Fruit fly (Drosophila melanogaster): ENCODE results near the gene Gss2.

Gene Gss2

DNA sequence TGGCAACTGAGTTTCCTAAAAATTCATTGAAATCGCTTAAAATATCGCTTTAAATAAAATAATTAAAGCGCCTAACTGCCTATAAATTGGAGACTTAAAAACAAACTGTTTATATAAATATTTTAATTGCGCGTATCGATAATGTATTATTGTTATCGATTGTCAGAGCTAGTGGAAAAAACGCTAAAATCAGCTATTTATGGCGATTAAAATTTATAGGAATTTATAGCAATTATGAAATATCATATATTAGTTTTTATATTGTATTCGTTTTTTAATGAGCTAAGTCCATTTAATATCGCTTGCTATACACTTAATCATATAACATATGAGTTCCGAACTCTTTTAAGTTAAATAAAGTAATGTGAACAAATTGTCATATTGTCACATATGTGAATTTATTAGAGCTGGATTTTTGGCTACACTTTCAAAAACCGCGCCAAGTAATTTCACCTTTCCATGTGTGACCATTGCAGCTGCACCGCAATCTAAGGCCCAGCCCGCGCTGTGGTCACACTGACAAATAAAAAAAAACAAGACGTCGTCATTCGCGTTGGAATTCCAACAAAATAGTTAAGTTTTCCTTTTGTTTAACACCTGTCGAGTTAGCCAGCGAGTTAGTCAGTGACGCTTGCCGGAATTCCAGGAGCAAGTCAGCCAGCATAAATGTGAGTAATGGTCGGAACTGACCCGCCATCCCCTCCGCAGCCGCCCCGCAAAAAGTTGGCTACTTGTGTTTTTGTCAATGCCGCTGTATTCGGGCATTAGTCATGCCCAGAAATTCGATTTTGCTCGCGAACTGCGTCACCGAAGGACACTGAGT, 7.9 kb downstream of the Gss2 start, which contains the start of the genes CG7772 and Vps4:
Gene CG7772, minus strand, starts transcription at position 78 of the 823 bp plus-strand sequence.
Gene Vps4, plus strand, starts transcription at position 509 of the 823 bp plus-strand sequence.
- TF ChIP-seq CG8478 (optimal IDR thresholded peaks at IDR 0.05) (no peak), CTCF (optimal IDR thresholded peaks at IDR 0.05) (no peak)

DNA sequence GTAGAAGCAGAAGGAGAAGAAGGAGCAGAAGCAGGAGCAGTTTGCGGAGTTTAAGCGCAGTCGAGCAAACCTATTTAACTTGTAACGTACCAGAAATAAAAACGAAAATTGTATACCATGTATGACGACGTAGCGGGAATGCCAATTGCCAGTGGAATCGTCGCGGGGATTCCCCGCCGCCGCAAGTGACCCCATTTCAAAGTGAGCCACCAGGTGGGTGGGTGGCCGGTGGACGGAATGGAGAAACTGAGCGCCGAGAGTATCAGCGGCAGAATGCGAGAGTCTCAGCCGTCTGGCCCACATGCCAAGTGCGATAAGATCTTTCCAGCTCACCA, 11.1 kb downstream of the Gss2 start:
- TF ChIP-seq CG8478 (optimal IDR thresholded peaks at IDR 0.05) (no peak), CTCF (optimal IDR thresholded peaks at IDR 0.05) (no peak)

dm6 chrX:17910941-17911703, 11.6 kb downstream of the Gss2 start, which contains the start of gene CG6847:
TSS of gene CG6847 (plus strand) at chrX:17911462.
- TF ChIP-seq CTCF (optimal IDR thresholded peaks at IDR 0.05) = no peak
- no peak for TF ChIP-seq CG8478 (optimal IDR thresholded peaks at IDR 0.05)

- TF ChIP-seq CG8478 (optimal IDR thresholded peaks at IDR 0.05) (no peak), CTCF (optimal IDR thresholded peaks at IDR 0.05) (peak; percentile 43 to 58)
These were observed 13.0 kb downstream of the Gss2 start for dm6 chrX:17912514-17912913.

DNA sequence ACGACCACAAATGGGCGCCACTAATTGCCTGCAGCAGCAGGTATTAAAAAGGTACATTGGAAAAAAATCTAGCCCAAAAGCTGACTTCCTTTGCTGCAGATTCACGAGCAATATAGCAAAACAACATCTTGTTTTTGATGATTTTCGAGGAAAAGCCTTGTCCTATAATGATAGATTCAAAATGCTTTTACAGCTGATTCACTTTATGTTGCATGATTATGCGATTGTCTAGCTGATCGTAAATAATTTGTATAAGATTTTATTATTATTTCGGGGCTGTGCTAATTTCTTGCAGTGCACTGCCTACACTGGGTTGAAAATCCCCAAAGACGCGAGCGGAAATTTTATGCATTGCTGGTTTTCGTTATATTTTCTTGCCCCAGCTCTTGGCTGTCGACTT, 15.0 kb downstream of the Gss2 start:
- TF ChIP-seq CTCF (optimal IDR thresholded peaks at IDR 0.05) (no peak), CG8478 (optimal IDR thresholded peaks at IDR 0.05) (no peak)

dm6 chrX:17915929-17916328, 16.4 kb downstream of the Gss2 start:
- no peak for TF ChIP-seq CG8478 (optimal IDR thresholded peaks at IDR 0.05)
- TF ChIP-seq CTCF (optimal IDR thresholded peaks at IDR 0.05) = no peak

DNA sequence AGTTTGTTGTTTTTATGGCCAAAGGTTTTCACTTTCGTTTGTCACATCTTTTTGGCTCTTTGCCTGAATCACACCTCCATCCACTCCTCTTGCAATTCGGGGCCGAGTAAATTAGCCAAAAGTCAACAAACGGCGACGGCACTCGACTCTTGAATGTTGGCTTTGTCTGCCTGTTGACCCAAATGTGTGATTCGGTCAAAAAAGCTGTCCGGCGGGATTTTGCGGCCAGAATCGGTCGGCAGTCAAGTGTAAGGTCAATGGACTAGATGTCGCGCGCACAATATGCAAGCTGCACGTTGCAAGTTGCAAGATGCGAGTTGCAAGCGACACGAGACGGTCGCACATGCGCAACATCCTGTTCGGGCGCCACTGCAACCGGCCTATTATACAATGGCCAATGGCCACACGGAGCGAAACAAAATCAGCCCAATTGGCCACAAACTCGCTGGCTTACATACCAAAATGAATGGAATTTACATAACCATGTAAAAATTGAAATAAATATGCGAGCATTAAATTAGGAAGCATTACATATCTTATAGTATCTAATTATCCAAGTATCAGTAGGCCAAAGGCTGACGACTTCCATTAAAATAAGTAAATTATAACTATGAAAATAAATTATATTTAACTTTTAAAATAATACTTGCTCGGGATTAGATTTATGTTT, 18.2 kb downstream of the Gss2 start:
- TF ChIP-seq CG8478 (optimal IDR thresholded peaks at IDR 0.05) (no peak), CTCF (optimal IDR thresholded peaks at IDR 0.05) (no peak)

dm6 chrX:17924034-17924433, 24.5 kb downstream of the Gss2 start:
- no peak for TF ChIP-seq CG8478 (optimal IDR thresholded peaks at IDR 0.05)
- TF ChIP-seq CTCF (optimal IDR thresholded peaks at IDR 0.05) = no peak

- TF ChIP-seq CG8478 (optimal IDR thresholded peaks at IDR 0.05) (no peak), CTCF (optimal IDR thresholded peaks at IDR 0.05) (no peak)
These were observed 41.2 kb downstream of the Gss2 start for dm6 chrX:17940677-17941076.

Measured in S2 (cell line).